Fruit fly (Drosophila melanogaster) whole organism, prepupa: ENCODE data around the gene Teh1.

ENCODE experiments used
- Blimp-1 ChIP-seq: fragments of 200-800 bp; sonication (Bioruptor generic); optimal IDR thresholded peaks from 3 replicates; lab custom pipeline; 2017; ENCODE audit warnings: missing biosample characterization, missing genetic modification characterization, mild to moderate bottlenecking, moderate library complexity, missing genetic modification reagents
- CG10631 ChIP-seq: fragments of 200-800 bp; sonication (Bioruptor generic); optimal IDR thresholded peaks from 2 replicates; lab custom pipeline; 2016; ENCODE audit warnings: missing biosample characterization, missing genetic modification characterization
- CG10669 ChIP-seq: fragments of 200-800 bp; sonication (Bioruptor generic); optimal IDR thresholded peaks from 3 replicates; lab custom pipeline; 2018; ENCODE audit warnings: missing biosample characterization, mild to moderate bottlenecking, missing genetic modification characterization, moderate library complexity
- CG11762 ChIP-seq: fragments of 200-800 bp; sonication (Bioruptor generic); optimal IDR thresholded peaks from 3 replicates; lab custom pipeline; 2016; ENCODE audit warnings: missing biosample characterization, missing genetic modification characterization; ENCODE audit not compliant: insufficient read depth
- CG11902 ChIP-seq: fragments of 200-800 bp; sonication (Bioruptor generic); optimal IDR thresholded peaks from 3 replicates; lab custom pipeline; 2016; ENCODE audit warnings: missing biosample characterization, missing genetic modification characterization
- CG16779 ChIP-seq: fragments of 200-800 bp; sonication (Bioruptor generic); optimal IDR thresholded peaks from 3 replicates; lab custom pipeline; 2017; ENCODE audit warnings: missing biosample characterization, mild to moderate bottlenecking, missing genetic modification characterization
- CG32006 ChIP-seq: fragments of 200-800 bp; sonication (Bioruptor generic); optimal IDR thresholded peaks from 3 replicates; lab custom pipeline; 2017; ENCODE audit warnings: missing biosample characterization, mild to moderate bottlenecking, missing genetic modification characterization
- CG4318 ChIP-seq: fragments of 200-800 bp; sonication (Bioruptor generic); optimal IDR thresholded peaks from 3 replicates; lab custom pipeline; 2017; ENCODE audit warnings: missing biosample characterization, mild to moderate bottlenecking, missing genetic modification characterization
- CG6163 ChIP-seq: fragments of 200-800 bp; sonication (Bioruptor generic); IDR thresholded peaks from 3 replicates; pipeline ENCODE4 v1.3.6; 2022; ENCODE audit warnings: missing biosample characterization, missing genetic modification characterization
- CG6276 ChIP-seq: fragments of 200-800 bp; sonication (Bioruptor generic); optimal IDR thresholded peaks from 2 replicates; lab custom pipeline; 2017; ENCODE audit warnings: missing biosample characterization, mild to moderate bottlenecking, missing genetic modification characterization
- CG6808 ChIP-seq: fragments of 200-800 bp; sonication (Bioruptor generic); optimal IDR thresholded peaks from 3 replicates; lab custom pipeline; 2017; ENCODE audit warnings: missing biosample characterization, missing genetic modification characterization, mild to moderate bottlenecking, moderate library complexity, missing genetic modification reagents
- CG6854 ChIP-seq: fragments of 200-800 bp; sonication (Bioruptor generic); optimal IDR thresholded peaks from 2 replicates; lab custom pipeline; 2017; ENCODE audit warnings: missing biosample characterization, mild to moderate bottlenecking, missing genetic modification characterization
- CG7368 ChIP-seq: fragments of 200-800 bp; sonication (Bioruptor generic); optimal IDR thresholded peaks from 3 replicates; lab custom pipeline; 2016; ENCODE audit warnings: missing biosample characterization, missing genetic modification characterization
- CG8319 ChIP-seq: fragments of 200-800 bp; sonication (Bioruptor generic); optimal IDR thresholded peaks from 3 replicates; lab custom pipeline; 2016; ENCODE audit warnings: missing biosample characterization, missing genetic modification characterization
- CG9139 ChIP-seq: fragments of 200-800 bp; sonication (Bioruptor generic); optimal IDR thresholded peaks from 3 replicates; lab custom pipeline; 2017; ENCODE audit warnings: missing biosample characterization, mild to moderate bottlenecking, missing genetic modification characterization
- Eip93F ChIP-seq: fragments of 200-800 bp; sonication (Bioruptor generic); optimal IDR thresholded peaks from 2 replicates; lab custom pipeline; 2016; ENCODE audit warnings: missing biosample characterization, mild to moderate bottlenecking, missing genetic modification characterization
- Ets21C ChIP-seq: fragments of 200-800 bp; sonication (Bioruptor generic); optimal IDR thresholded peaks from 3 replicates; lab custom pipeline; 2016; ENCODE audit warnings: missing biosample characterization, missing genetic modification characterization
- Met ChIP-seq: fragments of 200-800 bp; sonication (Bioruptor generic); optimal IDR thresholded peaks from 3 replicates; lab custom pipeline; 2016; ENCODE audit warnings: missing biosample characterization, missing genetic modification characterization
- OdsH ChIP-seq: fragments of 200-800 bp; sonication (Bioruptor generic); optimal IDR thresholded peaks from 3 replicates; lab custom pipeline; 2016; ENCODE audit warnings: missing biosample characterization, missing genetic modification characterization
- Smox ChIP-seq: fragments of 200-800 bp; sonication (Bioruptor generic); optimal IDR thresholded peaks from 3 replicates; lab custom pipeline; 2016; ENCODE audit warnings: missing biosample characterization, missing genetic modification characterization
- Sox102F ChIP-seq: fragments of 200-800 bp; sonication (Bioruptor generic); optimal IDR thresholded peaks from 2 replicates; lab custom pipeline; 2016; ENCODE audit warnings: missing biosample characterization, mild to moderate bottlenecking, missing genetic modification characterization
- Sox15 ChIP-seq: fragments of 200-800 bp; sonication (Bioruptor generic); optimal IDR thresholded peaks from 3 replicates; lab custom pipeline; 2016; ENCODE audit warnings: missing biosample characterization, missing genetic modification characterization
- achi ChIP-seq: fragments of 200-800 bp; sonication (Bioruptor generic); optimal IDR thresholded peaks from 3 replicates; lab custom pipeline; 2016; ENCODE audit warnings: missing biosample characterization, missing genetic modification characterization
- cyc ChIP-seq: fragments of 200-800 bp; sonication (Bioruptor generic); optimal IDR thresholded peaks from 3 replicates; lab custom pipeline; 2016; ENCODE audit warnings: missing biosample characterization, missing genetic modification characterization
- dac ChIP-seq: fragments of 200-800 bp; sonication (Bioruptor generic); optimal IDR thresholded peaks from 2 replicates; lab custom pipeline; 2017; ENCODE audit warnings: missing biosample characterization, mild to moderate bottlenecking, missing genetic modification characterization
- dsx ChIP-seq: fragments of 200-800 bp; optimal IDR thresholded peaks from 3 replicates; lab custom pipeline; 2019; ENCODE audit warnings: missing biosample characterization, mild to moderate bottlenecking, missing genetic modification characterization, moderate library complexity; ENCODE audit not compliant: poor library complexity, severe bottlenecking
- esn ChIP-seq: fragments of 200-800 bp; sonication (Bioruptor generic); optimal IDR thresholded peaks from 2 replicates; lab custom pipeline; 2016; ENCODE audit warnings: missing biosample characterization, mild to moderate bottlenecking, missing genetic modification characterization, moderate library complexity
- lz ChIP-seq: fragments of 200-800 bp; sonication (Bioruptor generic); optimal IDR thresholded peaks from 3 replicates; lab custom pipeline; 2016; ENCODE audit warnings: missing biosample characterization, missing genetic modification characterization
- net ChIP-seq: fragments of 200-800 bp; sonication (Bioruptor generic); optimal IDR thresholded peaks from 3 replicates; lab custom pipeline; 2016; ENCODE audit warnings: missing biosample characterization, missing genetic modification characterization
- pdm3 ChIP-seq: fragments of 200-800 bp; sonication (Bioruptor generic); optimal IDR thresholded peaks from 3 replicates; lab custom pipeline; 2016; ENCODE audit warnings: missing biosample characterization, missing genetic modification characterization
- salr ChIP-seq, 2 experiments: fragments of 200-800 bp; sonication (Bioruptor generic); optimal IDR thresholded peaks; 3 replicates each; lab custom pipeline; 2016 to 2018; ENCODE audit warnings: missing biosample characterization in 2 of 2, missing genetic modification characterization in 2 of 2, mild to moderate bottlenecking in 1 of 2
- spab ChIP-seq: fragments of 200-800 bp; sonication (Bioruptor generic); optimal IDR thresholded peaks from 2 replicates; lab custom pipeline; 2017; ENCODE audit warnings: missing biosample characterization, mild to moderate bottlenecking, missing genetic modification characterization, missing genetic modification reagents
- ss ChIP-seq, 2 experiments: fragments of 200-800 bp; sonication (Bioruptor generic); optimal IDR thresholded peaks; 2 replicates in 1 of 2; 3 replicates in 1 of 2; lab custom pipeline; 2017 to 2018; ENCODE audit warnings: mild to moderate bottlenecking in 2 of 2, missing biosample characterization in 2 of 2, missing genetic modification characterization in 2 of 2, moderate library complexity in 1 of 2
- svp ChIP-seq: fragments of 200-800 bp; sonication (Bioruptor generic); peaks from one replicate; lab custom pipeline; 2016; ENCODE audit warnings: missing biosample characterization, missing genetic modification characterization

The Teh1 gene

dm6 chr3R:9821091-9821490 lies 46.8 kb downstream of the Teh1 start, which contains the start of gene CG42857:
TSS of gene CG42857 (minus strand) at chr3R:9821191.
- TF ChIP-seq CG4318 (GFP tag; lab: Kevin White, UChicago) (no peak), CG10631 (no peak), CG7368 (no peak), dsx (GFP tag; lab: Kevin White, UChicago) (no peak)

DNA sequence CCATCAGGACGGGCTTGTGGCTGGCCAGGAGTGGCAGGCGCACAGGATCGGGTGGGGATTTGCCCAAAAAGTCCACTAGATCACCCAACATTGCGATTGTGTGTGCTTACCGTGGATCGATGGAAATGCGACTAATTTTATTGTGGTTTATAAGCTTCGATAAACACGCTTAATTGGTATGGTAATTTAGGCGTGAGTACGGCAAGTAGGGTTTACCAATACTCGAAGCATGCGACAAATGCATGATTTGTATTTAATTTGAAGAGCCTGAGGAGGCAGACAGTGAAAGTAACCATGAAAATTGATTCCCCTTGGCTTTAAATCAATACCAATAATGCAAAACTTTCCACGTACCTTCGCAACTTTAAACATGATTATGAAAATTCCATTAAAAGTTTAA lies 48.1 kb downstream of the Teh1 start, which contains the start of gene CG9458:
Gene CG9458, minus strand, starts transcription at position 101 of the 400 bp plus-strand sequence.
- no peak for TF ChIP-seq pdm3 (GFP tag; lab: Kevin White, UChicago)
- TF ChIP-seq svp (GFP tag; lab: Kevin White, UChicago): no peak
- TF ChIP-seq salr (GFP tag; optimal IDR thresholded peaks at IDR 0.05; lab: Kevin White, UChicago): no peak
- no peak for TF ChIP-seq net
- no peak for TF ChIP-seq CG6276
- no peak for TF ChIP-seq CG11762 (GFP tag; lab: Kevin White, UChicago)
- no peak for TF ChIP-seq ss (GFP tag; optimal IDR thresholded peaks at IDR 0.05; lab: Kevin White, UChicago)
- TF ChIP-seq CG32006 (GFP tag; lab: Kevin White, UChicago): no peak

- TF ChIP-seq CG16779 (tag; lab: Kevin White, UChicago) (no peak), ss (GFP tag; optimal IDR thresholded peaks at IDR 0.05; lab: Kevin White, UChicago) (no peak), CG9139 (GFP tag; lab: Kevin White, UChicago) (no peak), CG6854 (GFP tag; lab: Kevin White, UChicago) (no peak), CG8319 (no peak), CG7368 (no peak), cyc (GFP tag; lab: Kevin White, UChicago) (no peak), achi (GFP tag; lab: Kevin White, UChicago) (no peak), salr (GFP tag; optimal IDR thresholded peaks at IDR 0.05; lab: Kevin White, UChicago) (no peak), CG6276 (no peak), OdsH (GFP tag; lab: Kevin White, UChicago) (no peak), svp (GFP tag; lab: Kevin White, UChicago) (no peak), CG11902 (GFP tag; lab: Kevin White, UChicago) (no peak), Smox (no peak), CG10631 (no peak), CG6163 (GFP tag; lab: Robert Waterston, UW) (no peak), Blimp-1 (GFP tag; lab: Kevin White, UChicago) (no peak), lz (GFP tag; lab: Kevin White, UChicago) (no peak)
Measured at dm6 chr3R:9818295-9818694, 49.6 kb downstream of the Teh1 start, which contains the start of gene CG9459. TSS of gene CG9459 (minus strand) at chr3R:9818395.

dm6 chr3R:9816879-9817278 lies 51.0 kb downstream of the Teh1 start, which contains the start of gene CG16904:
TSS of gene CG16904 (minus strand) at chr3R:9816979.
- no peak for TF ChIP-seq Eip93F (GFP tag; lab: Kevin White, UChicago)
- no peak for TF ChIP-seq Sox15 (GFP tag; lab: Kevin White, UChicago)
- no peak for TF ChIP-seq dac (GFP tag; lab: Kevin White, UChicago)
- no peak for TF ChIP-seq cyc (GFP tag; lab: Kevin White, UChicago)
- TF ChIP-seq CG10631: no peak
- no peak for TF ChIP-seq CG10669 (GFP tag; lab: Kevin White, UChicago)
- no peak for TF ChIP-seq CG11902 (GFP tag; lab: Kevin White, UChicago)
- no peak for TF ChIP-seq spab (GFP tag; lab: Kevin White, UChicago)
- TF ChIP-seq Sox102F (GFP tag; lab: Kevin White, UChicago): no peak
- TF ChIP-seq Ets21C: no peak
- TF ChIP-seq Met: no peak
- no peak for TF ChIP-seq CG6854 (GFP tag; lab: Kevin White, UChicago)
- no peak for TF ChIP-seq CG7368

DNA sequence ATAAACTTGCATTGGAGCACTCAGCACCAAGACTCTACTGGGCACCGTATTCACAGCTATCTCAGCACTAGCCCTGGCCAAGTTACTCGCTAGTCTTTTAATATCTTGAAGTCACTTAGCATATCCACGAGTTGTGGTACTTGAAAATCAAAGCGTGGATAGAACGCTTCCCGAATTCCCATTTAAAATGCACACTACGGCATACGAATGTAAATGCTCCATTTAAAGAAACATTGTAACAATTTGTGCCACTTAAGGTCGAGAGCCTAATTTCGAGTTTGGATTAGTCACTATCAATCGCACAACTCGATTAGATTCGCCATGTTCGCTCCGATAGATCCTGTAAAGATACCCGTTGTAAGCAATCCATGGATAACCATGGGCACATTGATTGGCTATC lies 54.1 kb downstream of the Teh1 start, which contains the start of gene eloF:
Gene eloF, plus strand, starts transcription at position 301 of the 400 bp plus-strand sequence.
- TF ChIP-seq esn: no peak
- TF ChIP-seq CG6808 (GFP tag; lab: Kevin White, UChicago): no peak
- no peak for TF ChIP-seq net
- no peak for TF ChIP-seq CG6163 (GFP tag; lab: Robert Waterston, UW)
